Worm (Caenorhabditis elegans): ENCODE data around the gene snu-23.

Gene snu-23

ce11 chrIII:7723412-7724068 lies 46.4 kb downstream of the snu-23 start:
- TF ChIP-seq ctbp-1 (GFP tag; IDR thresholded peaks at IDR 0.05): peak; percentile 51; the same call in 1 of the 2 replicates
- TF ChIP-seq dve-1 (tag; optimal IDR thresholded peaks at IDR 0.05; ENCODE audit: insufficient read depth): peak; percentile 68
- peak; percentile 44 for TF ChIP-seq zip-2 (tag; optimal IDR thresholded peaks at IDR 0.05)
- no peak for TF ChIP-seq ceh-44 (GFP tag; IDR thresholded peaks at IDR 0.05)
- TF ChIP-seq lsy-2 (tag; optimal IDR thresholded peaks at IDR 0.05): peak in 1 of 2 experiments; percentile 55
- TF ChIP-seq ama-1 (optimal IDR thresholded peaks at IDR 0.05): peak; percentile 38
- 0 out of 2 replicates have a peak, but pooled peaks have one; percentile 10 for TF ChIP-seq Y75B8A.6 (GFP tag; IDR thresholded peaks at IDR 0.05)
- TF ChIP-seq rbr-2 (tag; optimal IDR thresholded peaks at IDR 0.05): peak; percentile 58
- TF ChIP-seq nhr-48 (tag; optimal IDR thresholded peaks at IDR 0.05): peak; percentile 53
- TF ChIP-seq tra-1 (GFP tag; IDR thresholded peaks at IDR 0.05): 0 out of 2 replicates have a peak, but pooled peaks have one; percentile 44
- 0 out of 2 replicates have a peak, but pooled peaks have one; percentile 23 for TF ChIP-seq dmd-6 (GFP tag; IDR thresholded peaks at IDR 0.05)
- peak; percentile 9 for TF ChIP-seq nhr-76 (tag; optimal IDR thresholded peaks at IDR 0.05)
- peak in 1 of 2 experiments; percentile 70 for TF ChIP-seq daf-16 (GFP tag; optimal IDR thresholded peaks at IDR 0.05)
- TF ChIP-seq daf-16 (tag; optimal IDR thresholded peaks at IDR 0.05): no peak
- peak; percentile 65 for TF ChIP-seq mep-1 (tag; optimal IDR thresholded peaks at IDR 0.05)
- TF ChIP-seq dpl-1 (GFP tag; optimal IDR thresholded peaks at IDR 0.05): peak; percentile 29
- TF ChIP-seq aha-1 (tag): peak; percentile 64
- no peak for TF ChIP-seq dmd-8 (GFP tag; IDR thresholded peaks at IDR 0.05)
- TF ChIP-seq fkh-10 (GFP tag; optimal IDR thresholded peaks at IDR 0.05): peak; percentile 72
- peak; percentile 57 for TF ChIP-seq hlh-11 (tag; optimal IDR thresholded peaks at IDR 0.05)
- TF ChIP-seq tag-97 (GFP tag; IDR thresholded peaks at IDR 0.05): no peak
- TF ChIP-seq nhr-28 (tag; optimal IDR thresholded peaks at IDR 0.05): peak; percentile 3
- TF ChIP-seq unc-62 (GFP tag; optimal IDR thresholded peaks at IDR 0.05 in 1 of 2): peak in 1 of 2 experiments; percentile 93
- peak; percentile 10 for TF ChIP-seq unc-62 (tag; optimal IDR thresholded peaks at IDR 0.05)
- no peak for TF ChIP-seq lin-13 (GFP tag; optimal IDR thresholded peaks at IDR 0.05)
- TF ChIP-seq hif-1 (tag; optimal IDR thresholded peaks at IDR 0.05): peak in 1 of 2 experiments; percentile 45
- no peak for TF ChIP-seq sdz-12 (GFP tag; optimal IDR thresholded peaks at IDR 0.05)
- TF ChIP-seq Y48G9A.11 (GFP tag; IDR thresholded peaks at IDR 0.05): no peak
- TF ChIP-seq ceh-20 (GFP tag; IDR thresholded peaks at IDR 0.05): peak; percentile 35; the same call in 1 of the 2 replicates
- no peak for TF ChIP-seq nhr-41 (GFP tag; IDR thresholded peaks at IDR 0.05)
- TF ChIP-seq mdl-1 (tag; optimal IDR thresholded peaks at IDR 0.05): peak in 1 of 2 experiments; percentile 54
- TF ChIP-seq ZK337.2 (GFP tag; IDR thresholded peaks at IDR 0.05): no peak

- TF ChIP-seq unc-62 (GFP tag; optimal IDR thresholded peaks at IDR 0.05 in 1 of 2) (peak in 1 of 2 experiments; percentile 16), unc-62 (tag; optimal IDR thresholded peaks at IDR 0.05) (no peak), fkh-10 (GFP tag; optimal IDR thresholded peaks at IDR 0.05) (peak; percentile 64), aha-1 (tag) (peak; percentile 48), tra-1 (GFP tag; IDR thresholded peaks at IDR 0.05) (0 out of 2 replicates have a peak, but pooled peaks have one; percentile 6), ctbp-1 (GFP tag; IDR thresholded peaks at IDR 0.05) (0 out of 2 replicates have a peak, but pooled peaks have one; percentile 29), F26F4.8 (GFP tag; conservative IDR thresholded peaks at IDR 0.05) (no peak), jun-1 (tag; optimal IDR thresholded peaks at IDR 0.05) (no peak), hlh-30 (tag; optimal IDR thresholded peaks at IDR 0.05; ENCODE audit: insufficient read depth) (peak; percentile 25)
Observed at ce11 chrIII:7722999-7723398, 46.9 kb downstream of the snu-23 start.

- TF ChIP-seq hlh-11 (tag; optimal IDR thresholded peaks at IDR 0.05): peak; percentile 45
- TF ChIP-seq ceh-20 (GFP tag; IDR thresholded peaks at IDR 0.05): 0 out of 2 replicates have a peak, but pooled peaks have one; percentile 34
- TF ChIP-seq lin-39 (tag; optimal IDR thresholded peaks at IDR 0.05): no peak
- TF ChIP-seq ama-1 (optimal IDR thresholded peaks at IDR 0.05): peak; percentile 54
- peak; percentile 11 for TF ChIP-seq nhr-28 (tag; optimal IDR thresholded peaks at IDR 0.05)
- TF ChIP-seq hif-1 (tag; optimal IDR thresholded peaks at IDR 0.05): peak in 1 of 2 experiments; percentile 93
- TF ChIP-seq vab-7 (GFP tag; IDR thresholded peaks at IDR 0.05): no peak
- peak; percentile 87 for TF ChIP-seq aha-1 (tag)
- peak; percentile 63 for TF ChIP-seq mxl-3 (GFP tag; optimal IDR thresholded peaks at IDR 0.05)
- peak; percentile 11; the same call in 1 of the 2 replicates for TF ChIP-seq dmd-6 (GFP tag; IDR thresholded peaks at IDR 0.05)
- no peak for TF ChIP-seq zag-1 (tag; optimal IDR thresholded peaks at IDR 0.05)
- peak in 1 of 2 experiments; percentile 2 for TF ChIP-seq mdl-1 (tag; optimal IDR thresholded peaks at IDR 0.05)
- TF ChIP-seq lin-13 (GFP tag; optimal IDR thresholded peaks at IDR 0.05): peak; percentile 4
- TF ChIP-seq lsy-2 (tag; optimal IDR thresholded peaks at IDR 0.05): peak in 1 of 2 experiments; percentile 25
- 0 out of 2 replicates have a peak, but pooled peaks have one; percentile 50 for TF ChIP-seq madf-9 (GFP tag; conservative IDR thresholded peaks at IDR 0.05)
Observed at ce11 chrIII:7722411-7722810, 47.5 kb downstream of the snu-23 start.

Data from whole organism, L4 larva.